Worm (Caenorhabditis elegans): ENCODE results near the gene cls-3.

DNA sequence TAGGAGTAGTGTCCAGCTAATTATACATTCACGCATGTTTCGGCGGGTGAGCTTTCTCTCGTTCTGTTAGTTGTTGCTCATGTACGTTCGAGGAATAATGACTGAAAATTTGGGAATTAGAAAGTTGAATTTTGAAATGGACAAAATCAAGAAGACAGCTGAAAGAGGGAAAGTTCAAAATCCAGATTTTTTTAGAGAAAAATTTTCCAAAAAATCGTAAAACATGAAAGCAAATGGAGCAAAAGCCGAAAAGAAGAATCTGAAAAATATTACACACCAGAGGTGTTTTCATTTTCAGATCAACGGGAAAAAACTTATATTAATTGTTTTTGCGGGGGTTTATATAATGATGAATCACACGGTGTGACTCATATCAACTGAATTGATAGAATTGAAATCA lies 18.2 kb downstream of the cls-3 start, which contains the start of gene ina-1:
- TF ChIP-seq madf-10 (tag; optimal IDR thresholded peaks at IDR 0.05) (no peak), tbx-9 (tag; optimal IDR thresholded peaks at IDR 0.05; ENCODE audit: borderline replicate concordance) (no peak)
